Worm (Caenorhabditis elegans): Measurements from ENCODE around the gene pho-14.

DNA sequence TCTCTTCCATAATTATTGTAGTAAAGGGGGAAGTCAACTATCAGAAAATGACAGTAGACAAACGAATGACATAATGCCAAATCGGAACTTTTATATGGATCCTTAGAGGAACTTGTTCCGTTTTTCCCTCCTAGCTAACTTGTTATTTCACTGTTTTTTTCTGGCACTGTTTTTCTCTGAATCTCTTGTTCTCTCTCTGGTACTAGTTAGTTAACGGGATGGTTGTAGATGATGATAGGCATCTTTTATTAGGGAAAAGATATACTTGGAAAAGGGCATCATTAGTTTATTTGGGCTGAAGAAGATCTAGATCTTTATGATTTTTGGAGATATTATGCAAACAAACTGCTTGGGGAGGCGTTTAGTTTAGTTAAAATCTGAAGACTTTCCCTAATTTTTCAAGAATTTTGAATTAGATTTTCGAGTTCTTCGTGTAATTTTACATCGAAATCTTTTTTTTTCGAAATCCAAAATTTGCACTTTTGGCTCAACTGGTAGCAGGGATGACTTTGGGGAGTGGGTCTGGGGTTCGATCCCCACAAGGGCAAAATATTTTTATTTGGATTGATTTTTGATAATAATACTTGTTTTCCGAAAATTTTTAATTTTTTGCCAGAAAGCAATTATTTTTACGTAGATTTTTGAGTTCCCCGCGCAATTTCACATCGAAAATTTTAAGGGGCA is 6.4 kb upstream of the pho-14 start, which contains the start of gene col-40:
- TF ChIP-seq K02D7.2 (tag; optimal IDR thresholded peaks at IDR 0.05) (no peak), fkh-10 (GFP tag; optimal IDR thresholded peaks at IDR 0.05) (no peak), nhr-11 (tag; optimal IDR thresholded peaks at IDR 0.05) (no peak), hlh-30 (tag; optimal IDR thresholded peaks at IDR 0.05; ENCODE audit: insufficient read depth) (no peak), ama-1 (optimal IDR thresholded peaks at IDR 0.05) (no peak), rnt-1 (tag; optimal IDR thresholded peaks at IDR 0.05) (no peak), pros-1 (tag; optimal IDR thresholded peaks at IDR 0.05) (no peak), nhr-232 (tag; optimal IDR thresholded peaks at IDR 0.05) (no peak), gmeb-2 (tag; optimal IDR thresholded peaks at IDR 0.05) (no peak), pha-4 (tag; optimal IDR thresholded peaks at IDR 0.05) (no peak), ets-4 (tag; optimal IDR thresholded peaks at IDR 0.05) (no peak), ztf-16 (tag; optimal IDR thresholded peaks at IDR 0.05) (no peak), tbx-2 (tag; optimal IDR thresholded peaks at IDR 0.05) (no peak), tbx-7 (tag; optimal IDR thresholded peaks at IDR 0.05) (no peak)
